Worm (Caenorhabditis elegans) whole organism, late embryonic: Measurements from ENCODE around the gene T12B3.3.

ENCODE experiments used
- C08G9.2 ChIP-seq: sonication (generic microtip); optimal IDR thresholded peaks from 2 replicates; lab custom pipeline; 2016; ENCODE audit warnings: mild to moderate bottlenecking, missing genetic modification characterization, moderate library complexity, missing compliant biosample characterization
- ceh-30 ChIP-seq: fragments of 150-350 bp; optimal IDR thresholded peaks from 2 replicates; lab custom pipeline; 2014; ENCODE audit warnings: missing biosample characterization, missing genetic modification characterization
- dmd-4 ChIP-seq: sonication (generic microtip); optimal IDR thresholded peaks from 2 replicates; lab custom pipeline; 2016; ENCODE audit warnings: borderline replicate concordance, missing genetic modification characterization, missing compliant biosample characterization

ce11 chrIV:7393700-7394099 lies 18.8 kb downstream of the T12B3.3 start, which contains the start of gene pitr-1:
- TF ChIP-seq C08G9.2 (no peak), ceh-30 (no peak), dmd-4 (tag; lab: Kevin White, UChicago) (no peak)
